Worm (Caenorhabditis elegans) whole organism, L4/young adult: ENCODE data around the gene R12B2.7.

ENCODE experiments used
- W03F9.2 ChIP-seq: fragments of 150-350 bp; optimal IDR thresholded peaks from 2 replicates; lab custom pipeline; 2014; ENCODE audit warnings: missing biosample characterization, missing genetic modification characterization
- dao-5 ChIP-seq: sonication (generic microtip); optimal IDR thresholded peaks from 2 replicates; lab custom pipeline; 2016; ENCODE audit warnings: missing genotype, missing genetic modification characterization, moderate library complexity, missing compliant biosample characterization
- him-1 ChIP-seq: sonication (generic microtip); optimal IDR thresholded peaks from 2 replicates; lab custom pipeline; 2016; ENCODE audit warnings: missing genotype, missing genetic modification reagents, missing genetic modification characterization, missing compliant biosample characterization

DNA sequence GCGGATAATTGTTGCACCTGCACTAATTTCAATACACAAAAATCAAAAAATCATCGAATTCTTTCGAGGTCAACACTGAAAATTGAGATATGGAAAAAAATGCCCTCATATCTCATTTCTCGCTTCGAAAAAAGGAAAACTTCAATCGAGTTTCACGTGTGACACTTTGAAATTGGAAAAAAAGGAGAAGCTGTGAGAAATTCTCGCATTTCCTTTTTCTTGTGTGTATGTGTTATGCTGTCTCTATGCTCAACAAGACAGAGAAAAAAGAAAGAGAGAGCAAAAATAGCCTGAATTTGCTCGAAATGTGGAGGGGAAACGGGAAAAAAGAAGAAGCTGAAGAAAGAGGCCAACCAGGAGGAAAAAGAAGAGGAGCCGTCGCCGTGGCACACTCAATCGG lies 31.6 kb downstream of the R12B2.7 start:
- TF ChIP-seq him-1 (no peak), dao-5 (tag; lab: Kevin White, UChicago) (no peak), W03F9.2 (tag; lab: Kevin White, UChicago) (no peak)
